Fruit fly (Drosophila melanogaster) whole organism, wandering third instar larva: ENCODE results near the gene Fancm.

Experiments
- Abd-B ChIP-seq: fragments of >200 bp; optimal IDR thresholded peaks from 2 replicates; lab custom pipeline; 2017; ENCODE audit warnings: missing biosample characterization, missing genetic modification characterization
- CG32264 ChIP-seq: fragments of 200-800 bp; sonication (Bioruptor generic); optimal IDR thresholded peaks from 2 replicates; lab custom pipeline; 2016; ENCODE audit warnings: missing biosample characterization, missing genetic modification characterization
- CrebA ChIP-seq: fragments of 200-800 bp; sonication (Bioruptor generic); optimal IDR thresholded peaks from 2 replicates; lab custom pipeline; 2016; ENCODE audit warnings: missing biosample characterization, mild to moderate bottlenecking, missing genetic modification characterization, borderline replicate concordance
- Dif ChIP-seq: fragments of 200-275, 200-300 bp; sonication (Bioruptor generic); optimal IDR thresholded peaks from 2 replicates; lab custom pipeline; 2018; ENCODE audit warnings: missing biosample characterization, missing genetic modification characterization; ENCODE audit not compliant: partially characterized antibody
- GATAd ChIP-seq: sonication (Bioruptor generic); optimal IDR thresholded peaks from 2 replicates; lab custom pipeline; 2016; ENCODE audit warnings: missing biosample characterization, missing genetic modification characterization
- Hr78 ChIP-seq: fragments of >200 bp; optimal IDR thresholded peaks from 2 replicates; lab custom pipeline; 2017; ENCODE audit warnings: missing biosample characterization, missing genetic modification characterization
- Hr83 ChIP-seq: fragments of 200-300 bp; sonication (Bioruptor generic); optimal IDR thresholded peaks from 2 replicates; lab custom pipeline; 2016; ENCODE audit warnings: missing biosample characterization, mild to moderate bottlenecking, missing genetic modification characterization, moderate library complexity; ENCODE audit not compliant: poor library complexity, severe bottlenecking
- Jra ChIP-seq: sonication (Bioruptor generic); optimal IDR thresholded peaks from 2 replicates; lab custom pipeline; 2016; ENCODE audit warnings: missing biosample characterization, missing genetic modification characterization
- Mio ChIP-seq: sonication (Bioruptor generic); optimal IDR thresholded peaks from 2 replicates; lab custom pipeline; 2016; ENCODE audit warnings: missing biosample characterization, missing genetic modification characterization
- Myc ChIP-seq: fragments of >200 bp; optimal IDR thresholded peaks from 2 replicates; lab custom pipeline; 2017
- OdsH ChIP-seq: fragments of 200-800 bp; sonication (Bioruptor generic); optimal IDR thresholded peaks from 2 replicates; lab custom pipeline; 2016; ENCODE audit warnings: missing biosample characterization, mild to moderate bottlenecking, missing genetic modification characterization
- Rel ChIP-seq, 2 experiments: fragments of 200-800 bp; sonication (Bioruptor generic) in 1 of 2; optimal IDR thresholded peaks; 2 replicates in 1 of 2; 3 replicates in 1 of 2; lab custom pipeline; 2016 to 2019; ENCODE audit warnings: mild to moderate bottlenecking in 2 of 2, missing biosample characterization in 2 of 2, missing genetic modification characterization in 2 of 2, moderate library complexity in 1 of 2
- Sp1 ChIP-seq: fragments of 200-800 bp; sonication (Bioruptor generic); optimal IDR thresholded peaks from 3 replicates; lab custom pipeline; 2019; ENCODE audit warnings: missing biosample characterization, mild to moderate bottlenecking, missing genetic modification characterization, moderate library complexity
- Vsx2 ChIP-seq: fragments of 200-300, 225-300 bp; sonication (Bioruptor generic); optimal IDR thresholded peaks from 2 replicates; lab custom pipeline; 2018; ENCODE audit warnings: missing biosample characterization, missing genetic modification characterization; ENCODE audit not compliant: partially characterized antibody
- brk ChIP-seq: fragments of 200-800 bp; sonication (Bioruptor generic); optimal IDR thresholded peaks from 2 replicates; lab custom pipeline; 2016; ENCODE audit warnings: missing biosample characterization, mild to moderate bottlenecking, missing genetic modification characterization
- dl ChIP-seq, 2 experiments: fragments of 175-275, 200-275 bp in 1 of 2; fragments of 200-275 bp in 1 of 2; sonication (Bioruptor generic); optimal IDR thresholded peaks; lab custom pipeline; 2018; ENCODE audit warnings: mild to moderate bottlenecking in 2 of 2, missing biosample characterization in 2 of 2, missing genetic modification characterization in 2 of 2, moderate library complexity in 2 of 2; ENCODE audit not compliant: partially characterized antibody in 2 of 2, insufficient read depth in 1 of 2
- dmrt93B ChIP-seq: fragments of 200-800 bp; sonication (Bioruptor generic); optimal IDR thresholded peaks from 2 replicates; lab custom pipeline; 2018; ENCODE audit warnings: missing biosample characterization, mild to moderate bottlenecking, missing genetic modification characterization
- dsf ChIP-seq: sonication (Bioruptor generic); optimal IDR thresholded peaks from 2 replicates; lab custom pipeline; 2016; ENCODE audit warnings: missing biosample characterization, missing genetic modification characterization, borderline replicate concordance
- ey ChIP-seq: fragments of 200-800 bp; sonication (Bioruptor generic); optimal IDR thresholded peaks from 2 replicates; lab custom pipeline; 2016; ENCODE audit warnings: missing biosample characterization, missing genetic modification characterization
- fru ChIP-seq: fragments of 200-800 bp; sonication (Bioruptor generic); optimal IDR thresholded peaks from 3 replicates; lab custom pipeline; 2016; ENCODE audit warnings: missing biosample characterization, mild to moderate bottlenecking, missing genetic modification characterization
- h ChIP-seq: fragments of 200-800 bp; sonication (Bioruptor generic); optimal IDR thresholded peaks from 3 replicates; lab custom pipeline; 2016; ENCODE audit warnings: missing biosample characterization, mild to moderate bottlenecking, missing genetic modification characterization
- jim ChIP-seq: fragments of 175-275, 200-325 bp; sonication (Bioruptor generic); optimal IDR thresholded peaks from 2 replicates; lab custom pipeline; 2016; ENCODE audit warnings: missing biosample characterization, mild to moderate bottlenecking, missing genetic modification characterization
- lola ChIP-seq: fragments of >200 bp; optimal IDR thresholded peaks from 2 replicates; lab custom pipeline; 2017; ENCODE audit warnings: missing biosample characterization, missing genetic modification characterization
- pan ChIP-seq: fragments of >200 bp; optimal IDR thresholded peaks from 2 replicates; lab custom pipeline; 2017
- psq ChIP-seq: fragments of 200-800 bp; sonication (Bioruptor generic); optimal IDR thresholded peaks from 3 replicates; lab custom pipeline; 2017; ENCODE audit warnings: missing biosample characterization, mild to moderate bottlenecking, missing genetic modification characterization, moderate library complexity
- sage ChIP-seq: fragments of 200-800 bp; sonication (Bioruptor generic); optimal IDR thresholded peaks from 2 replicates; lab custom pipeline; 2016; ENCODE audit warnings: missing biosample characterization, mild to moderate bottlenecking, missing genetic modification characterization
- sv ChIP-seq: fragments of 200-800 bp; sonication (Bioruptor generic); optimal IDR thresholded peaks from 3 replicates; lab custom pipeline; 2016; ENCODE audit warnings: missing biosample characterization, missing genetic modification characterization
- tai ChIP-seq: sonication (Bioruptor generic); optimal IDR thresholded peaks from 2 replicates; lab custom pipeline; 2016; ENCODE audit warnings: missing biosample characterization, missing genetic modification characterization
- usp ChIP-seq: fragments of >200 bp; optimal IDR thresholded peaks from 2 replicates; lab custom pipeline; 2017; ENCODE audit warnings: missing biosample characterization, missing genetic modification characterization
- woc ChIP-seq: sonication (Bioruptor generic); optimal IDR thresholded peaks from 2 replicates; lab custom pipeline; 2016; ENCODE audit warnings: missing biosample characterization, mild to moderate bottlenecking, missing genetic modification characterization

The Fancm gene

dm6 chr3R:21520756-21521155 is 38.6 kb downstream of the Fancm start, which contains the start of gene sp3:
Gene sp3, plus strand, starts transcription at chr3R:21520928.
- TF ChIP-seq lola (GFP tag; lab: Kevin White, UChicago) (no peak), CG32264 (GFP tag; lab: Kevin White, UChicago) (no peak), Hr78 (GFP tag; lab: Kevin White, UChicago) (no peak), OdsH (GFP tag; lab: Kevin White, UChicago) (no peak), sage (no peak), Hr83 (GFP tag; lab: Kevin White, UChicago) (no peak), fru (GFP tag; lab: Kevin White, UChicago) (no peak), woc (GFP tag; lab: Kevin White, UChicago) (no peak), Jra (GFP tag; lab: Kevin White, UChicago) (no peak), tai (GFP tag; lab: Kevin White, UChicago) (no peak), brk (GFP tag; lab: Kevin White, UChicago) (no peak)

dm6 chr3R:21521780-21522179 is 39.7 kb downstream of the Fancm start:
- TF ChIP-seq dmrt93B (GFP tag; lab: Kevin White, UChicago) (no peak), Myc (lab: Kevin White, UChicago) (no peak), Dif (GFP tag; lab: Kevin White, UChicago) (no peak), tai (GFP tag; lab: Kevin White, UChicago) (no peak), lola (GFP tag; lab: Kevin White, UChicago) (no peak), h (GFP tag; lab: Kevin White, UChicago) (no peak), Mio (GFP tag; lab: Kevin White, UChicago) (no peak), psq (GFP tag; lab: Kevin White, UChicago) (no peak), dl (GFP tag; optimal IDR thresholded peaks at IDR 0.05; lab: Kevin White, UChicago; ENCODE audit: insufficient read depth in 1 of 2, partially characterized antibody in 2 of 2) (no peak), GATAd (GFP tag; lab: Kevin White, UChicago) (no peak), sage (no peak), Abd-B (GFP tag; lab: Kevin White, UChicago) (no peak), CrebA (GFP tag; lab: Kevin White, UChicago) (no peak), CG32264 (GFP tag; lab: Kevin White, UChicago) (no peak), sv (GFP tag; lab: Kevin White, UChicago) (no peak), Vsx2 (GFP tag; lab: Kevin White, UChicago) (no peak), pan (lab: Kevin White, UChicago) (no peak)

- TF ChIP-seq Rel (GFP tag; optimal IDR thresholded peaks at IDR 0.05; lab: Kevin White, UChicago) (no peak), Rel (tag; optimal IDR thresholded peaks at IDR 0.05; lab: Kevin White, UChicago) (no peak), h (GFP tag; lab: Kevin White, UChicago) (no peak), fru (GFP tag; lab: Kevin White, UChicago) (no peak), Hr83 (GFP tag; lab: Kevin White, UChicago) (no peak), woc (GFP tag; lab: Kevin White, UChicago) (no peak), Mio (GFP tag; lab: Kevin White, UChicago) (no peak), brk (GFP tag; lab: Kevin White, UChicago) (no peak), Myc (lab: Kevin White, UChicago) (no peak), usp (GFP tag; lab: Kevin White, UChicago) (no peak), sv (GFP tag; lab: Kevin White, UChicago) (no peak), OdsH (GFP tag; lab: Kevin White, UChicago) (no peak), dl (GFP tag; optimal IDR thresholded peaks at IDR 0.05; lab: Kevin White, UChicago; ENCODE audit: insufficient read depth in 1 of 2, partially characterized antibody in 2 of 2) (no peak), psq (GFP tag; lab: Kevin White, UChicago) (no peak), CG32264 (GFP tag; lab: Kevin White, UChicago) (no peak), dsf (no peak), Hr78 (GFP tag; lab: Kevin White, UChicago) (no peak), ey (GFP tag; lab: Kevin White, UChicago) (no peak), pan (lab: Kevin White, UChicago) (no peak), Dif (GFP tag; lab: Kevin White, UChicago) (no peak)
- TF ChIP-seq, all 38 proteins: peak for 0
Measured at dm6 chr3R:21524574-21524973, 42.4 kb downstream of the Fancm start.

dm6 chr3R:21528529-21528928 is 46.4 kb downstream of the Fancm start:
- no peak for TF ChIP-seq OdsH (GFP tag; lab: Kevin White, UChicago)
- TF ChIP-seq Dif (GFP tag; lab: Kevin White, UChicago), result no peak
- no peak for TF ChIP-seq CG32264 (GFP tag; lab: Kevin White, UChicago)
- no peak for TF ChIP-seq Sp1 (GFP tag; lab: Kevin White, UChicago)
- TF ChIP-seq jim (GFP tag; lab: Kevin White, UChicago), result no peak
- no peak for TF ChIP-seq tai (GFP tag; lab: Kevin White, UChicago)
- TF ChIP-seq sage, result no peak
- TF ChIP-seq sv (GFP tag; lab: Kevin White, UChicago), result no peak
- TF ChIP-seq GATAd (GFP tag; lab: Kevin White, UChicago), result no peak
- no peak for TF ChIP-seq h (GFP tag; lab: Kevin White, UChicago)
- TF ChIP-seq Hr78 (GFP tag; lab: Kevin White, UChicago), result no peak
